Worm (Caenorhabditis elegans): ENCODE data around the gene F59A7.12.

ce11 chrV:2053509-2053908 is 23.5 kb downstream of the F59A7.12 start, which contains the start of gene comt-5:
- TF ChIP-seq pha-4 (tag; optimal IDR thresholded peaks at IDR 0.05), result no peak
- TF ChIP-seq ama-1 (optimal IDR thresholded peaks at IDR 0.05), result no peak
- no peak for TF ChIP-seq ceh-6 (GFP tag; optimal IDR thresholded peaks at IDR 0.05)
- no peak for TF ChIP-seq nhr-11 (tag; optimal IDR thresholded peaks at IDR 0.05)
- no peak for TF ChIP-seq madf-2 (tag; optimal IDR thresholded peaks at IDR 0.05)
- no peak for TF ChIP-seq zip-5 (tag; optimal IDR thresholded peaks at IDR 0.05)
